Fruit fly (Drosophila melanogaster) whole organism, adult: ENCODE data around the gene cyst.
A peak's percentile ranks its signal among the peaks of the same experiment; 100 is the strongest.

Experiments
- CG11617 ChIP-seq: fragments of 200-800 bp; sonication (Bioruptor generic); optimal IDR thresholded peaks from 2 replicates; lab custom pipeline; 2017; ENCODE audit warnings: mild to moderate bottlenecking, missing biosample characterization, missing genetic modification reagents, missing genetic modification characterization
- CG12768 ChIP-seq: fragments of 200-800 bp; sonication (Bioruptor generic); optimal IDR thresholded peaks from 2 replicates; lab custom pipeline; 2017; ENCODE audit warnings: missing biosample characterization, missing genetic modification characterization, mild to moderate bottlenecking, moderate library complexity, missing genetic modification reagents
- CG14711 ChIP-seq: fragments of 200-800 bp; sonication (Bioruptor generic); optimal IDR thresholded peaks from 2 replicates; lab custom pipeline; 2018; ENCODE audit warnings: missing biosample characterization, mild to moderate bottlenecking, missing genetic modification characterization, moderate library complexity
- CG1620 ChIP-seq: fragments of 200-800 bp; sonication (Bioruptor generic); optimal IDR thresholded peaks from 2 replicates; lab custom pipeline; 2016; ENCODE audit warnings: missing biosample characterization, missing genetic modification characterization
- CG33017 ChIP-seq: fragments of 200-800 bp; sonication (Bioruptor generic); optimal IDR thresholded peaks from 2 replicates; lab custom pipeline; 2018; ENCODE audit warnings: missing biosample characterization, mild to moderate bottlenecking, missing genetic modification characterization, moderate library complexity
- CG5204 ChIP-seq: fragments of 200-800 bp; sonication (Bioruptor generic); optimal IDR thresholded peaks from 2 replicates; lab custom pipeline; 2016; ENCODE audit warnings: missing biosample characterization, missing genetic modification characterization
- CG7045 ChIP-seq: fragments of 200-800 bp; sonication (Bioruptor generic); optimal IDR thresholded peaks from 2 replicates; lab custom pipeline; 2017; ENCODE audit warnings: missing biosample characterization, mild to moderate bottlenecking, missing genetic modification characterization
- CG7101 ChIP-seq: fragments of 200-800 bp; sonication (Bioruptor generic); optimal IDR thresholded peaks from 2 replicates; lab custom pipeline; 2018; ENCODE audit warnings: missing biosample characterization, mild to moderate bottlenecking, missing genetic modification characterization, moderate library complexity
- Clk ChIP-seq: fragments of 200-800 bp; sonication (Bioruptor generic); optimal IDR thresholded peaks from 2 replicates; lab custom pipeline; 2017; ENCODE audit warnings: missing biosample characterization, missing genetic modification characterization
- Crg-1 ChIP-seq: fragments of 200-800 bp; sonication (Bioruptor generic); optimal IDR thresholded peaks from 2 replicates; lab custom pipeline; 2016; ENCODE audit warnings: missing biosample characterization, missing genetic modification characterization
- Hr96 ChIP-seq: fragments of 200-800 bp; sonication (Bioruptor generic); optimal IDR thresholded peaks from 2 replicates; lab custom pipeline; 2016; ENCODE audit warnings: missing biosample characterization, missing genetic modification characterization
- Mnt ChIP-seq: fragments of 200-800 bp; sonication (Bioruptor generic); optimal IDR thresholded peaks from 2 replicates; lab custom pipeline; 2016; ENCODE audit warnings: missing biosample characterization, mild to moderate bottlenecking, missing genetic modification characterization
- bab1 ChIP-seq: fragments of 200-800 bp; sonication (Bioruptor generic); optimal IDR thresholded peaks from 3 replicates; lab custom pipeline; 2019; ENCODE audit warnings: missing biosample characterization, mild to moderate bottlenecking, missing genetic modification characterization, moderate library complexity
- cic ChIP-seq: fragments of 200-800 bp; sonication (Bioruptor generic); optimal IDR thresholded peaks from 2 replicates; lab custom pipeline; 2017; ENCODE audit warnings: missing biosample characterization, mild to moderate bottlenecking, missing genetic modification characterization, moderate library complexity
- cnc ChIP-seq, 2 experiments: fragments of >200 bp; optimal IDR thresholded peaks; 2 replicates each; lab custom pipeline; 2017
- kay ChIP-seq: fragments of 200-800 bp; sonication (Bioruptor generic); peaks from one replicate; lab custom pipeline; 2016; ENCODE audit warnings: missing biosample characterization, missing genetic modification characterization, borderline replicate concordance
- ovo ChIP-seq: fragments of 200-800 bp; sonication (Bioruptor generic); optimal IDR thresholded peaks from 2 replicates; lab custom pipeline; 2016; ENCODE audit warnings: missing biosample characterization, missing genetic modification characterization
- pad ChIP-seq: fragments of 200-800 bp; sonication (Bioruptor generic); optimal IDR thresholded peaks from 3 replicates; lab custom pipeline; 2017; ENCODE audit warnings: missing biosample characterization, missing genetic modification characterization, mild to moderate bottlenecking, moderate library complexity, missing genetic modification reagents
- tj ChIP-seq: fragments of 200-800 bp; sonication (Bioruptor generic); optimal IDR thresholded peaks from 3 replicates; lab custom pipeline; 2017; ENCODE audit warnings: missing biosample characterization, mild to moderate bottlenecking, missing genetic modification characterization, moderate library complexity
- toe ChIP-seq: fragments of 200-800 bp; sonication (Bioruptor generic); optimal IDR thresholded peaks from 2 replicates; lab custom pipeline; 2016; ENCODE audit warnings: missing biosample characterization, missing genetic modification characterization

cyst gene

DNA sequence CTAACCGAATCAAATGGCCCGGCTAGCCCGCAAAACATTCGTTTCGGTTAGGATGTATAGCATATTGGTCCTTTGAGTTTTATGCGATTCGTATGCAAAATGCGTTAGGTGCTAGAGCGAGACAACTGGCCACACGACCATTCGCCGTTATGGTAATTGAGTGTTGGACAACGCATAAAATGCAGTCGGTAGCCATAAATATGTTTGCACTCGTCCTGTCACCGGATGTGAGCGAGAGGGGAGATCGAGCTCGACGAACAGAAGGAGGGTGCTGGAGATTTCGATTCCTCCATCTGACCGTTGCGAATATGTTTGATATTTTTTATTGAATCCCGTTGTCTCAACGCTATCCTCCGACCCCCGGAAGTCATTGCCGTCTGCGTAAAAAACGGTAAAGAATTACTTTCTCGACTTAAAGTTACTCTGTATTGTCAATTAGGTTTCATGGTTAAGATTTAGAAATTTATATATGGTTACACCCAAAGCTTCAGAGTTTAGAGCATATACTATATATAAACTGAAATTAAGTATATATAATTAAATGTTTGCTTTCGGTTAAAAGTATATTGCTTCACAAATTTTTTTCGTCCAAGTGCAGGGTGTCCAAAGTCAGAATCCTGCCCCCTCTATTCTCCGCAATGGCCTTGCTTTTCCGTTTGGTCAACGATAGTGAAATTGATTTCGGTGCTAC, 50.5 kb downstream of the cyst start:
- TF ChIP-seq CG1620 (GFP tag; lab: Kevin White, UChicago) (no peak), Mnt (GFP tag; lab: Kevin White, UChicago) (no peak), tj (no peak), CG11617 (GFP tag; lab: Kevin White, UChicago) (no peak), bab1 (GFP tag; lab: Kevin White, UChicago) (no peak), Hr96 (GFP tag; lab: Kevin White, UChicago) (no peak), cic (GFP tag; lab: Kevin White, UChicago) (no peak), CG5204 (no peak)

- no peak for TF ChIP-seq CG33017 (tag; lab: Kevin White, UChicago)
- no peak for TF ChIP-seq pad (GFP tag; lab: Kevin White, UChicago)
- no peak for TF ChIP-seq tj
- no peak for TF ChIP-seq bab1 (GFP tag; lab: Kevin White, UChicago)
- no peak for TF ChIP-seq ovo
- no peak for TF ChIP-seq Clk
- no peak for TF ChIP-seq CG7045 (GFP tag; lab: Kevin White, UChicago)
- TF ChIP-seq cnc (optimal IDR thresholded peaks at IDR 0.05; lab: Kevin White, UChicago), result no peak
- TF ChIP-seq CG5204, result no peak
- no peak for TF ChIP-seq CG7101 (tag; lab: Kevin White, UChicago)
- TF ChIP-seq CG14711 (tag; lab: Kevin White, UChicago), result no peak
- TF ChIP-seq CG1620 (GFP tag; lab: Kevin White, UChicago), result no peak
- TF ChIP-seq Crg-1 (GFP tag; lab: Kevin White, UChicago), result no peak
- TF ChIP-seq toe (GFP tag; lab: Kevin White, UChicago), result no peak
These were observed 52.8 kb downstream of the cyst start for dm6 chr2L:19455723-19456122.

DNA sequence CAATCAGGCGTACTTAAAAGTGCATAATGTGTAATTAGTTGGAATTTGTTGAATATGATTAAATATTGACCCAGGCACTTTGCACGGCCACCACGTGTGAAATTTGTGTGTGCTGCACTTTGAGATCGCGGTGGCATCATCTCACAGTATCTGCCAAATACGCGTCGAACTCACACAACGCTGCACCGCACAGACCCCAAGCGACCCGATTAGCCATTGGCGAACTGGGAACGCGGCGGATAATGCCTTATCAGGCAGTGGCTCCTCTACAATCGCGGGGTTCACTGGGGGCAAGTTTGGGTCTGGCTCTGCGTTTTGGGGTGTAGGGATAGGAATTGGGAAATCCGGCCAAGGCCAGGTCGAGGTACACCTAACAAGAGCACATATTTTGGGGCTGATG, 53.4 kb downstream of the cyst start:
- TF ChIP-seq tj (peak; percentile 17), Hr96 (GFP tag; lab: Kevin White, UChicago) (no peak), Mnt (GFP tag; lab: Kevin White, UChicago) (peak; percentile 6)

DNA sequence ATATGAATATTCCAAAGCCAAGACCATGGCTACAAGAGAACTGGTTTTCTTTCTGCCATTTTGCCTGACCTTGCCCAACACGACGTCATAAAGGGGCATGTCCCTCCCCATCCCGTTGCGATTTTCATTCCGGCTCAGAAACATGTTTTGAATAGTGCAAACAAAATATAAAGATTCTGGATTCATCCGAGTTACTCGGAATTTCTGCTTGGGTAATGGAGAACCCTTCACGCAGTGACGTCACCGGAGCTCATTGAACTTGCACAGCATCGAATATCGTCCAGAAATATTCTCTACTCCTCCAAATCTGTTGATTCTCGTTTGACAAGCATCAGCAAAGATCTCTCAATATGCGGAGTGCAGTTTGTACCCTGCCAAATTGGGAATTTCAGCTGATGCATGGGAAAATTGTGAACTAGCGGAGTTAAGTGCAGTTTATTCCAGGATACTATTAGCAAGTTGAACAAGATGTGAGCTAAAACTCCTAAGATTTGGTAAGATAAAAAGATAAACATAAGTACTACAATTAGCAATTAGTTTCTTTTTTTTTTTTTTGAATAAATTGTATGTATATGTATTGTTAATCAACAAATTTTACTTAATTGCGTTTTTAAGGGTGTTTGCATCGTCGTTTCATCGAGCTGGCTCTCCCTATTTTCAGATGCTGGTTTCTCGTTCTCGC, 54.4 kb downstream of the cyst start, which contains the start of gene CG10026:
Gene CG10026 (plus strand): TSS at position 187 of the 682 bp plus-strand sequence.
- TF ChIP-seq Crg-1 (GFP tag; lab: Kevin White, UChicago) (no peak), CG7101 (tag; lab: Kevin White, UChicago) (no peak), CG14711 (tag; lab: Kevin White, UChicago) (no peak), CG11617 (GFP tag; lab: Kevin White, UChicago) (no peak), CG1620 (GFP tag; lab: Kevin White, UChicago) (no peak), cnc (optimal IDR thresholded peaks at IDR 0.05; lab: Kevin White, UChicago) (no peak), pad (GFP tag; lab: Kevin White, UChicago) (no peak), Hr96 (GFP tag; lab: Kevin White, UChicago) (no peak), Clk (no peak), ovo (no peak), CG12768 (peak; percentile 7), CG5204 (no peak), kay (GFP tag; lab: Kevin White, UChicago) (peak; percentile 52), Mnt (GFP tag; lab: Kevin White, UChicago) (no peak), CG33017 (tag; lab: Kevin White, UChicago) (no peak), toe (GFP tag; lab: Kevin White, UChicago) (no peak), tj (peak; percentile 72), CG7045 (GFP tag; lab: Kevin White, UChicago) (no peak), cic (GFP tag; lab: Kevin White, UChicago) (no peak), bab1 (GFP tag; lab: Kevin White, UChicago) (no peak)

DNA sequence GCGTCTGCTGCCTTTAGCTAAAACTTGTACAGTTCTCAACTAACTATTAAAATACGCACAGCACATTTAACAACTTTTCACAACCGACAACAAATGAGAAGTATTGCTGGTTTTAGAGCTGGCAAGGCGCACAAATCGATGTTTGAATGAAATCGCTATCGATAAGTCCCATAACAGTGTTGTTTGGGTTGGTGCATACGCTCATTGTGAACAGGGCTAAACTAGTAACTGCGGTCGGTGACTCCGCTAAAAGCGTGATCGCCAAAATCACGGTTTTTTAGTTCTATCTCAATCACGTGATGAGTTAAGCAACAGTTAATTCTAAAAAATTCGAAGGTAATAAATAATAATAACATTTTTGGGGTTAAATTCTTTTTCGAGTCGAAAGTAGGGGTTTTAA, 55.2 kb downstream of the cyst start, which contains the start of gene Top2:
Gene Top2 (minus strand): TSS at position 110 of the 400 bp plus-strand sequence.
- no peak for TF ChIP-seq tj
- TF ChIP-seq Mnt (GFP tag; lab: Kevin White, UChicago), result peak; percentile 59
- peak; percentile 57 for TF ChIP-seq bab1 (GFP tag; lab: Kevin White, UChicago)
- TF ChIP-seq Hr96 (GFP tag; lab: Kevin White, UChicago), result no peak
- no peak for TF ChIP-seq cic (GFP tag; lab: Kevin White, UChicago)
- no peak for TF ChIP-seq CG7045 (GFP tag; lab: Kevin White, UChicago)
- no peak for TF ChIP-seq CG11617 (GFP tag; lab: Kevin White, UChicago)
- TF ChIP-seq CG7101 (tag; lab: Kevin White, UChicago), result peak; percentile 33
- no peak for TF ChIP-seq Crg-1 (GFP tag; lab: Kevin White, UChicago)
- TF ChIP-seq CG1620 (GFP tag; lab: Kevin White, UChicago), result peak; percentile 30
- TF ChIP-seq kay (GFP tag; lab: Kevin White, UChicago), result no peak
- TF ChIP-seq CG33017 (tag; lab: Kevin White, UChicago), result no peak
- TF ChIP-seq CG5204, result peak; percentile 26
- TF ChIP-seq toe (GFP tag; lab: Kevin White, UChicago), result peak; percentile 8
- TF ChIP-seq CG12768, result no peak
- no peak for TF ChIP-seq cnc (optimal IDR thresholded peaks at IDR 0.05; lab: Kevin White, UChicago)
- TF ChIP-seq CG14711 (tag; lab: Kevin White, UChicago), result peak; percentile 11
- no peak for TF ChIP-seq ovo
- peak; percentile 21 for TF ChIP-seq pad (GFP tag; lab: Kevin White, UChicago)
- no peak for TF ChIP-seq Clk
